Worm (Caenorhabditis elegans): ENCODE results near the gene R05D3.8.
"Not testable (repeated sequence)": the region's sequence is repeated elsewhere in the genome, so short reads cannot be mapped to it uniquely, and the experiment has no call there.

R05D3.8 gene

DNA sequence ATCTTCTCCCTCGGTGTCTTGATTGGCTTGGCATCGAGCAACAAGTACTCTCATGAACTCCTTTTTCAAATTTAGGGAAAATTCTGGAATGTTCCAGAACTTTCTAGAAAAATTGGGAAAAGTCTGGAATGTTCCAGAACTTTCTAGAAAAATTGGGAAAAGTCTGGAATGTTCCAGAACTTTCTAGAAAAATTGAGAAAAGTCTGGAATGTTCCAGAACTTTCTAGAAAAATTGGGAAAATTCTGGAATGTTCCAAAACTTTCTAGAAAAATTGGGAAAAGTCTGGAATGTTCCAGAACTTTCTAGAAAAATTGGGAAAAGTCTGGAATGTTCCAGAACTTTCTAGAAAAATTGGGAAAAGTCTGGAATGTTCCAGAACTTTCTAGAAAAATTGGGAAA lies 13.8 kb downstream of the R05D3.8 start, which contains the start of gene ZC262.7:
TSS of gene ZC262.7 (minus strand) at position 54 of the 400 bp plus-strand sequence.
- peak; percentile 52; the same call in 1 of the 2 replicates for TF ChIP-seq rcor-1 (GFP tag; IDR thresholded peaks at IDR 0.05)
- peak; percentile 88 for TF ChIP-seq pbrm-1 (GFP tag; IDR thresholded peaks at IDR 0.05)
- peak; percentile 85; the same call in 1 of the 2 replicates for TF ChIP-seq aptf-3 (GFP tag; IDR thresholded peaks at IDR 0.05)
- 0 out of 2 replicates have a peak, but pooled peaks have one; percentile 15 for TF ChIP-seq madf-8 (GFP tag; conservative IDR thresholded peaks at IDR 0.05)
- peak; percentile 55; the same call in 1 of the 2 replicates for TF ChIP-seq ekl-4 (GFP tag; IDR thresholded peaks at IDR 0.05)
- peak; percentile 44 for TF ChIP-seq madf-6 (GFP tag; IDR thresholded peaks at IDR 0.05)
- peak; percentile 83 for TF ChIP-seq D2030.7 (GFP tag; IDR thresholded peaks at IDR 0.05)
- TF ChIP-seq ceh-58 (GFP tag; IDR thresholded peaks at IDR 0.05) = 0 out of 2 replicates have a peak, but pooled peaks have one; percentile 7
- TF ChIP-seq dox-1 (GFP tag; IDR thresholded peaks at IDR 0.05) = peak; percentile 98
- TF ChIP-seq egrh-3 (GFP tag; IDR thresholded peaks at IDR 0.05) = peak; percentile 77
- TF ChIP-seq hsf-1 (GFP tag; IDR thresholded peaks at IDR 0.05) = peak; percentile 99
- peak; percentile 23; the same call in 1 of the 2 replicates for TF ChIP-seq mcd-1 (GFP tag; IDR thresholded peaks at IDR 0.05)
- TF ChIP-seq F33H1.4 (GFP tag; IDR thresholded peaks at IDR 0.05) = peak; percentile 35; the same call in 1 of the 2 replicates
- peak; percentile 68; the same call in 1 of the 2 replicates for TF ChIP-seq F39B2.1 (GFP tag; IDR thresholded peaks at IDR 0.05)
- peak; percentile 89 for TF ChIP-seq ceh-40 (GFP tag; IDR thresholded peaks at IDR 0.05)
- peak; percentile 43; the same call in 1 of the 2 replicates for TF ChIP-seq ztf-25 (GFP tag; IDR thresholded peaks at IDR 0.05)

DNA sequence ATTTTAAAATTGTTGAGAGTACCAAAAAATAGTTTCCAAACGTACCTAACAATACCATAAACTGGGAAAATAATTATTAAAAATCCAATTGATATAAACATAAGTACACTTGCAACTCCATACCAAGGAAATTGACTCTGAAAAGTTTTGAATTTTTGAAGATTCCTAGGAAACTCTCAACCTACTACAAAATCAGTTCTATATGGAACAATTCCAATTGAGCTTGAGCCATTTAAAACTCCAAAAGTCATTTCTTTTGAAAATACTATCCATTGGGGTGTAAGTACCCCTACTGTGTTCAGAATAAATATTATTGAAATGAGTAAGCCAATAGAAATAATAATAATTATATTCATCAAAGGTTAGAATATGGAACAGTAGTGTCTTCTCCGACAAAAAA lies 18.8 kb downstream of the R05D3.8 start, which contains the start of gene clc-28:
TSS of gene clc-28 (minus strand) at position 101 of the 400 bp plus-strand sequence.
- TF ChIP-seq B0336.3 (GFP tag; IDR thresholded peaks at IDR 0.05); Y95B8A.8 (GFP tag; IDR thresholded peaks at IDR 0.05); him-1 (tag; optimal IDR thresholded peaks at IDR 0.05): not testable (repeated sequence)

DNA sequence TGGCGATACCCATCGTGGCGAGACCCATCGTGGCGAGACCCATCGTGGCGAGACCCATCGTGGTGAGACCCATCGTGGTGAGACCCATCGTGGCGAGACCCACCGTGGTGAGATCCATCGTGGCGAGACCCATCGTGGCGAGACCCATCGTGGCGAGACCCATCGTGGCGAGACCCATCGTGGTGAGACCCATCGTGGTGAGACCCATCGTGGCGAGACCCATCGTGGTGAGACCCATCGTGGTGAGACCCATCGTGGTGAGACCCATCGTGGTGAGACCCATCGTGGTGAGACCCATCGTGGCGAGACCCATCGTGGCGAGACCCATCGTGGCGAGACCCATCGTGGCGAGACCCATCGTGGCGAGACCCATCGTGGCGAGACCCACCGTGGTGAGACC lies 22.5 kb downstream of the R05D3.8 start:
- TF ChIP-seq egrh-3 (GFP tag; IDR thresholded peaks at IDR 0.05) (peak; percentile 91; the same call in 1 of the 2 replicates), F33H1.4 (GFP tag; IDR thresholded peaks at IDR 0.05) (peak; percentile 30)

DNA sequence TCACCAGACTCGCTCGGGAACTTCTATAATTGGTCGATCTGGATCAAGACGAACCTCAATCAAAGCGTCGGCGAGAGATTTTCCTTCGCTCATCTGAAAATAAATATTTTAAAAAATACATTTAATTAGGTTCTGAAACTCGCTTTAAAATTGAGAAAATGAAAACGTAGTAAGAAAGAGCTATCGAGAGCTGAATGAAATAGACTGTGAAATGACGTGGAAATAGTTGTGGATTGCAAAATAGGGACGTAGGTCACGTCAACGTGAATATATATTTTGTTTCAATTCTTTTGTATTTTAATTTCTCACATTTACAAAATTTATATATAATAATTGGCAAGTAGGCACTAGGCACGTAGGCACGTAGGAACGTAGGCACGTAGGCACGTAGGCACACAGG lies 23.7 kb downstream of the R05D3.8 start, which contains the start of gene ZC262.4:
TSS of gene ZC262.4 (minus strand) at position 101 of the 400 bp plus-strand sequence.
- TF ChIP-seq pha-4 (tag; optimal IDR thresholded peaks at IDR 0.05) = no peak

DNA sequence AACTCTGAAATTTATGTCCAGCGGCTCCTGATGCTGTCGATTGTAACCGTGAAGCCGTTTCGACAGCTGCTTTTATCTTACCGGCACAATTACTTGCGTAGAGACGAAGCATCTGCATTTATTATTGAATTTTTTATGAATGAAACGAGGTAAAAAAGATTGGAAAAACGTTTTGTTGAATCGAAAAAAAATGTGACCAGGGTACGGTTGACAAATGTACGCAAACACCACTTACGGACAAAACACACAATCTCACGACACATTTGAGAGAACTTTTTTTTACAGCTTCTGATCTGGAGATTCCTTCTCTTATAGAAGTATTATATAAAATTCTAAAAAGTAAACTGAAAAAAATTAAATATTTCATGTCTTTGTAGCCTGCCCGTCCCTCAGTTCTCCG lies 26.3 kb downstream of the R05D3.8 start, which contains the start of the genes mrps-18A and ZC262.2:
TSS of gene mrps-18A (minus strand) at position 141 of the 400 bp plus-strand sequence.
TSS of gene ZC262.2 (plus strand) at position 284 of the 400 bp plus-strand sequence.
- TF ChIP-seq ceh-40 (GFP tag; IDR thresholded peaks at IDR 0.05) (no peak), him-1 (tag; optimal IDR thresholded peaks at IDR 0.05) (peak; percentile 4), atf-7 (tag; optimal IDR thresholded peaks at IDR 0.05) (no peak), lsl-1 (GFP tag; optimal IDR thresholded peaks at IDR 0.05) (peak; percentile 65), attf-5 (GFP tag; optimal IDR thresholded peaks at IDR 0.05) (peak; percentile 10), F22D6.2 (tag; optimal IDR thresholded peaks at IDR 0.05) (no peak)

DNA sequence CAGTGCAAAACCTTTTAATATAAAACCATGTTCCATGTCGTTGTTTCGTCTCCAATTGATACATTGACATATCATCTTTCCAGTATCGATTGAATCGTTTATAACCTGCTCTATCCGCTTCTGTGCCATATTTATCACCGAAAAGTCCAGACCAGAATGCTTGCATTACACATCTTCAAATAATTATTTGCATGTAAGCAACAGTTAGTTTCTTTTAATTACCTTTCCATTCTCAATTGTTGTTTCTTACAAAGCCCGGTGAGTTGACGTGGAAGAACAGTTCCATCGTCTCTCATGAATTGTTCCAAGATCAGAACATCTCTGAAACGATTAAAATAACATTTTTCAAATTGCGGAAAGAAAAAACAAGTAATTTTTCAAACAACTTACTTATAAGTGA lies 26.9 kb downstream of the R05D3.8 start, which contains the start of gene iglr-2:
TSS of gene iglr-2 (minus strand) at position 101 of the 400 bp plus-strand sequence.
- TF ChIP-seq dox-1 (GFP tag; IDR thresholded peaks at IDR 0.05) = no peak
- TF ChIP-seq rec-8 (tag; optimal IDR thresholded peaks at IDR 0.05) = no peak
- no peak for TF ChIP-seq mel-28 (tag; optimal IDR thresholded peaks at IDR 0.05; ENCODE audit: borderline replicate concordance)
- TF ChIP-seq snpc-1.1 (tag; optimal IDR thresholded peaks at IDR 0.05; ENCODE audit: insufficient read depth) = no peak
- no peak for TF ChIP-seq nhr-90 (tag; optimal IDR thresholded peaks at IDR 0.05)
- TF ChIP-seq ztf-26 (tag; optimal IDR thresholded peaks at IDR 0.05) = no peak
- TF ChIP-seq lsl-1 (GFP tag; optimal IDR thresholded peaks at IDR 0.05) = no peak
- no peak for TF ChIP-seq nhr-179 (tag; optimal IDR thresholded peaks at IDR 0.05)
- TF ChIP-seq pha-4 (tag; optimal IDR thresholded peaks at IDR 0.05) = no peak
- TF ChIP-seq fkh-3 (tag; optimal IDR thresholded peaks at IDR 0.05) = no peak
- TF ChIP-seq F37B4.10 (GFP tag; IDR thresholded peaks at IDR 0.05) = no peak
- TF ChIP-seq F57C9.4 (tag; optimal IDR thresholded peaks at IDR 0.05) = no peak
- no peak for TF ChIP-seq dpl-1 (GFP tag; optimal IDR thresholded peaks at IDR 0.05)
- TF ChIP-seq lsy-27 (tag; optimal IDR thresholded peaks at IDR 0.05; ENCODE audit: borderline replicate concordance, insufficient read depth) = no peak
- no peak for TF ChIP-seq ztf-18 (tag; optimal IDR thresholded peaks at IDR 0.05)
- TF ChIP-seq cebp-1 (GFP tag; IDR thresholded peaks at IDR 0.05) = no peak
- TF ChIP-seq cebp-1 (tag; optimal IDR thresholded peaks at IDR 0.05) = no peak
- TF ChIP-seq ceh-91 (GFP tag; IDR thresholded peaks at IDR 0.05) = no peak

Data from whole organism, young adult.